Fruit fly (Drosophila melanogaster): Measurements from ENCODE around the gene CG14696.

- TF ChIP-seq CG10669 (GFP tag; optimal IDR thresholded peaks at IDR 0.05), result no peak
- TF ChIP-seq CG6854 (GFP tag; optimal IDR thresholded peaks at IDR 0.05), result no peak
- no peak for TF ChIP-seq esn (GFP tag; optimal IDR thresholded peaks at IDR 0.05)
These were observed 20.8 kb downstream of the CG14696 start for dm6 chr3R:10863956-10864355.
